Worm (Caenorhabditis elegans) whole organism, L4 larva: ENCODE data around the gene Y22D7AL.4.
A peak's percentile ranks its signal among the peaks of the same experiment; 100 is the strongest.

ENCODE experiments used
- D1046.2 ChIP-seq: fragments of 200-800 bp; sonication (Bioruptor generic); IDR thresholded peaks from 2 replicates; pipeline ENCODE4 v1.3.6; 2022; ENCODE audit warnings: missing genetic modification characterization, missing compliant biosample characterization
- F10B5.3 ChIP-seq: sonication (generic microtip); optimal IDR thresholded peaks from 2 replicates; lab custom pipeline; 2016; ENCODE audit warnings: mild to moderate bottlenecking, missing genetic modification characterization, missing compliant biosample characterization
- F49E8.2 ChIP-seq: sonication (generic microtip); optimal IDR thresholded peaks from 2 replicates; lab custom pipeline; 2016; ENCODE audit warnings: missing compliant biosample characterization, mild to moderate bottlenecking, missing genetic modification characterization, borderline replicate concordance
- T20F7.1 ChIP-seq: fragments of 200-800 bp; sonication (Bioruptor generic); optimal IDR thresholded peaks from 2 replicates; lab custom pipeline; 2018; ENCODE audit warnings: mild to moderate bottlenecking, missing genetic modification characterization, missing compliant biosample characterization
- T26A8.4 ChIP-seq: fragments of 200-800 bp; sonication (Bioruptor generic); IDR thresholded peaks from 2 replicates; pipeline ENCODE4 v1.3.6; 2022; ENCODE audit warnings: missing genetic modification characterization, missing compliant biosample characterization
- Y75B8A.6 ChIP-seq: fragments of 200-800 bp; sonication (Bioruptor generic); IDR thresholded peaks from 2 replicates; pipeline ENCODE4 v1.3.6; 2022; ENCODE audit warnings: missing genetic modification reagents, missing genetic modification characterization, missing compliant biosample characterization
- ZK337.2 ChIP-seq: fragments of 200-800 bp; sonication (Bioruptor generic); IDR thresholded peaks from 2 replicates; pipeline ENCODE4 v1.3.6; 2022; ENCODE audit warnings: missing genetic modification reagents, missing genetic modification characterization, missing compliant biosample characterization
- aha-1 ChIP-seq: fragments of 150-350 bp; peaks from one replicate; lab custom pipeline; 2014; ENCODE audit warnings: missing biosample characterization, missing genetic modification characterization
- ama-1 ChIP-seq: fragments of 150-350 bp; optimal IDR thresholded peaks from 2 replicates; lab custom pipeline; 2014; ENCODE audit warnings: inconsistent platforms, mixed read lengths
- attf-4 ChIP-seq: sonication (generic microtip); optimal IDR thresholded peaks from 3 replicates; lab custom pipeline; 2017; ENCODE audit warnings: missing biosample characterization, missing genetic modification characterization
- ceh-20 ChIP-seq: fragments of 200-800 bp; sonication (Bioruptor generic); IDR thresholded peaks from 2 replicates; pipeline ENCODE4 v1.3.6; 2022; ENCODE audit warnings: missing genetic modification reagents, missing genetic modification characterization, missing compliant biosample characterization
- ceh-28 ChIP-seq: fragments of 150-350 bp; optimal IDR thresholded peaks from 2 replicates; lab custom pipeline; 2014; ENCODE audit warnings: missing biosample characterization, missing genetic modification reagents, missing genetic modification characterization
- ceh-62 ChIP-seq: sonication (generic microtip); optimal IDR thresholded peaks from 2 replicates; lab custom pipeline; 2017; ENCODE audit warnings: missing biosample characterization, missing genetic modification characterization
- cey-2 ChIP-seq: sonication (generic microtip); optimal IDR thresholded peaks from 3 replicates; lab custom pipeline; 2017; ENCODE audit warnings: missing genetic modification characterization, mild to moderate bottlenecking, missing compliant biosample characterization, antibody characterized with exemption, borderline replicate concordance; ENCODE audit not compliant: insufficient read depth
- dmd-6 ChIP-seq: fragments of 200-800 bp; sonication (Bioruptor generic); IDR thresholded peaks from 2 replicates; pipeline ENCODE4 v1.3.6; 2022; ENCODE audit warnings: missing genetic modification reagents, missing genetic modification characterization, missing compliant biosample characterization
- dmd-9 ChIP-seq: fragments of 200-800 bp; sonication (Bioruptor generic); IDR thresholded peaks from 2 replicates; pipeline ENCODE4 v1.3.6; 2022; ENCODE audit warnings: missing genetic modification reagents, missing genetic modification characterization, missing compliant biosample characterization
- dpl-1 ChIP-seq: fragments of 150-350 bp; optimal IDR thresholded peaks from 2 replicates; lab custom pipeline; 2014; ENCODE audit warnings: missing biosample characterization, missing genetic modification reagents, missing genetic modification characterization
- duxl-1 ChIP-seq: sonication (generic microtip); optimal IDR thresholded peaks from 2 replicates; lab custom pipeline; 2016; ENCODE audit warnings: mild to moderate bottlenecking, missing genetic modification characterization, moderate library complexity, missing compliant biosample characterization; ENCODE audit not compliant: poor library complexity
- egl-43 ChIP-seq: fragments of 200-800 bp; sonication (Bioruptor generic); IDR thresholded peaks from 2 replicates; pipeline ENCODE4 v1.3.6; 2022; ENCODE audit warnings: missing genetic modification reagents, missing genetic modification characterization, missing compliant biosample characterization
- hif-1 ChIP-seq, 2 experiments: sonication (generic microtip); optimal IDR thresholded peaks; 2 replicates each; lab custom pipeline; 2016 to 2017; ENCODE audit warnings: missing compliant biosample characterization in 2 of 2, missing genetic modification characterization in 2 of 2, missing genetic modification reagents in 2 of 2, missing genotype in 2 of 2, mild to moderate bottlenecking in 1 of 2
- hlh-11 ChIP-seq: fragments of 200-800 bp; sonication (Bioruptor generic); optimal IDR thresholded peaks from 2 replicates; lab custom pipeline; 2018; ENCODE audit warnings: mild to moderate bottlenecking, missing genetic modification characterization, missing compliant biosample characterization
- hlh-30 ChIP-seq: sonication (generic microtip); optimal IDR thresholded peaks from 2 replicates; lab custom pipeline; 2017; ENCODE audit warnings: antibody characterized with exemption, mild to moderate bottlenecking, missing genetic modification characterization, missing compliant biosample characterization; ENCODE audit not compliant: insufficient read depth
- lim-7 ChIP-seq: fragments of 200-800 bp; sonication (Bioruptor generic); IDR thresholded peaks from 2 replicates; pipeline ENCODE4 v1.3.6; 2022; ENCODE audit warnings: missing genetic modification characterization, missing compliant biosample characterization
- lin-1 ChIP-seq: fragments of 200-800 bp; sonication (Bioruptor generic); IDR thresholded peaks from 2 replicates; pipeline ENCODE4 v1.3.6; 2022; ENCODE audit warnings: missing genetic modification reagents, missing genetic modification characterization, missing compliant biosample characterization
- lin-15B ChIP-seq: fragments of 150-350 bp; sonication (generic microtip); optimal IDR thresholded peaks from 3 replicates; lab custom pipeline; 2014; ENCODE audit warnings: missing biosample characterization, missing genetic modification characterization
- lin-38 ChIP-seq: fragments of 200-800 bp; sonication (Bioruptor generic); IDR thresholded peaks from 2 replicates; pipeline ENCODE4 v1.3.6; 2022; ENCODE audit warnings: missing genetic modification reagents, missing genetic modification characterization, missing compliant biosample characterization
- lsy-2 ChIP-seq, 2 experiments: fragments of 150-350 bp in 1 of 2; sonication (generic microtip) in 1 of 2; optimal IDR thresholded peaks; 2 replicates each; lab custom pipeline; 2014 to 2017; ENCODE audit warnings: missing biosample characterization in 2 of 2, missing genetic modification characterization in 2 of 2
- madf-5 ChIP-seq, 2 experiments: fragments of 200-800 bp; sonication (Bioruptor generic); IDR thresholded peaks; 2 replicates each; pipeline ENCODE4 v1.3.6; 2022; ENCODE audit warnings: missing compliant biosample characterization in 2 of 2, missing genetic modification characterization in 2 of 2
- mdl-1 ChIP-seq, 2 experiments: fragments of 150-350 bp in 1 of 2; sonication (generic microtip) in 1 of 2; optimal IDR thresholded peaks; 2 replicates each; lab custom pipeline; 2014 to 2017; ENCODE audit warnings: missing biosample characterization in 2 of 2, missing genetic modification characterization in 2 of 2
- nhr-102 ChIP-seq: sonication (generic microtip); optimal IDR thresholded peaks from 2 replicates; lab custom pipeline; 2016; ENCODE audit warnings: mild to moderate bottlenecking, missing genetic modification characterization, moderate library complexity, missing compliant biosample characterization
- nhr-25 ChIP-seq: sonication (generic microtip); optimal IDR thresholded peaks from 2 replicates; lab custom pipeline; 2017; ENCODE audit warnings: missing genetic modification characterization, mild to moderate bottlenecking, missing compliant biosample characterization, antibody characterized with exemption, moderate library complexity, borderline replicate concordance; ENCODE audit not compliant: insufficient read depth
- nhr-41 ChIP-seq: fragments of 200-800 bp; sonication (Bioruptor generic); IDR thresholded peaks from 2 replicates; pipeline ENCODE4 v1.3.6; 2022; ENCODE audit warnings: missing genetic modification reagents, missing genetic modification characterization, missing compliant biosample characterization
- nhr-42 ChIP-seq: fragments of 200-800 bp; sonication (Bioruptor generic); IDR thresholded peaks from 2 replicates; pipeline ENCODE4 v1.3.6; 2022; ENCODE audit warnings: missing genetic modification characterization, missing compliant biosample characterization
- pha-4 ChIP-seq, 2 experiments: fragments of 150-350 bp in 1 of 2; fragments of 200-800 bp in 1 of 2; sonication (Bioruptor generic) in 1 of 2; IDR thresholded peaks in 1 of 2; optimal IDR thresholded peaks in 1 of 2; 2 replicates each; pipeline versions ENCODE4 v1.3.6 to Lab custom; 2014 to 2022; ENCODE audit warnings: missing genetic modification characterization in 2 of 2, missing genetic modification reagents in 2 of 2, missing biosample characterization in 1 of 2, missing compliant biosample characterization in 1 of 2
- sdz-12 ChIP-seq: fragments of 200-800 bp; sonication (Bioruptor generic); optimal IDR thresholded peaks from 2 replicates; lab custom pipeline; 2018; ENCODE audit warnings: mild to moderate bottlenecking, missing genetic modification characterization, missing compliant biosample characterization
- skn-1 ChIP-seq: fragments of 150-350 bp; optimal IDR thresholded peaks from 2 replicates; lab custom pipeline; 2014; ENCODE audit warnings: missing biosample characterization, missing genetic modification characterization
- tag-97 ChIP-seq: fragments of 200-800 bp; sonication (Bioruptor generic); IDR thresholded peaks from 2 replicates; pipeline ENCODE4 v1.3.6; 2022; ENCODE audit warnings: missing genetic modification characterization, missing compliant biosample characterization
- unc-39 ChIP-seq: sonication (generic microtip); optimal IDR thresholded peaks from 2 replicates; lab custom pipeline; 2017; ENCODE audit warnings: missing biosample characterization, missing genetic modification characterization
- vab-7 ChIP-seq: fragments of 200-800 bp; sonication (Bioruptor generic); IDR thresholded peaks from 2 replicates; pipeline ENCODE4 v1.3.6; 2022; ENCODE audit warnings: missing genetic modification reagents, missing genetic modification characterization, missing compliant biosample characterization
- zfp-2 ChIP-seq: sonication (generic microtip); optimal IDR thresholded peaks from 2 replicates; lab custom pipeline; 2016; ENCODE audit warnings: mild to moderate bottlenecking, missing genetic modification characterization, missing compliant biosample characterization
- ztf-11 ChIP-seq: fragments of 150-350 bp; optimal IDR thresholded peaks from 2 replicates; lab custom pipeline; 2014; ENCODE audit warnings: missing biosample characterization, missing genetic modification characterization

Y22D7AL.4 gene

ce11 chrIII:1616245-1617026 is 10.0 kb upstream of the Y22D7AL.4 start (continued):
- TF ChIP-seq skn-1 (tag; lab: Kevin White, UChicago) (no peak), T20F7.1 (no peak), hlh-11 (tag; lab: Kevin White, UChicago) (peak; percentile 38), pha-4 (GFP tag; IDR thresholded peaks at IDR 0.05; lab: Robert Waterston, UW) (peak; percentile 82), pha-4 (tag; optimal IDR thresholded peaks at IDR 0.05; lab: Kevin White, UChicago) (no peak), zfp-2 (tag; lab: Kevin White, UChicago) (no peak), lin-15B (tag; lab: Kevin White, UChicago) (peak; percentile 29), lsy-2 (tag; optimal IDR thresholded peaks at IDR 0.05; lab: Kevin White, UChicago) (peak in 1 of 2 experiments; percentile 77), dmd-9 (no peak), D1046.2 (GFP tag; lab: Robert Waterston, UW) (no peak), nhr-42 (GFP tag; lab: Robert Waterston, UW) (peak; percentile 65; the same call in 1 of the 2 replicates), ztf-11 (tag; lab: Kevin White, UChicago) (no peak), hif-1 (tag; optimal IDR thresholded peaks at IDR 0.05; lab: Kevin White, UChicago) (peak in 1 of 2 experiments; percentile 49), lim-7 (GFP tag; lab: Robert Waterston, UW) (peak; percentile 65), aha-1 (tag; lab: Kevin White, UChicago) (peak; percentile 97), vab-7 (GFP tag; lab: Robert Waterston, UW) (peak; percentile 52; the same call in 1 of the 2 replicates), dmd-6 (GFP tag; lab: Robert Waterston, UW) (peak; percentile 21; the same call in 1 of the 2 replicates), F10B5.3 (tag; lab: Kevin White, UChicago) (peak; percentile 24), Y75B8A.6 (GFP tag; lab: Robert Waterston, UW) (peak; percentile 51; the same call in 1 of the 2 replicates), hlh-30 (peak; percentile 28), tag-97 (GFP tag; lab: Robert Waterston, UW) (no peak), dpl-1 (GFP tag; lab: Kevin White, UChicago) (peak; percentile 51), T26A8.4 (peak; percentile 52), cey-2 (no peak), nhr-102 (tag; lab: Kevin White, UChicago) (peak; percentile 74), F49E8.2 (tag; lab: Kevin White, UChicago) (peak; percentile 88), ceh-20 (GFP tag; lab: Robert Waterston, UW) (peak; percentile 13; the same call in 1 of the 2 replicates), nhr-25 (tag; lab: Kevin White, UChicago) (no peak), unc-39 (tag; lab: Kevin White, UChicago) (no peak), ceh-28 (no peak), ceh-62 (tag; lab: Kevin White, UChicago) (no peak), sdz-12 (GFP tag; lab: Kevin White, UChicago) (peak; percentile 59), nhr-41 (GFP tag; lab: Robert Waterston, UW) (0 out of 2 replicates have a peak, but pooled peaks have one; percentile 35), duxl-1 (tag; lab: Kevin White, UChicago) (peak; percentile 76), lin-1 (no peak), lin-38 (GFP tag; lab: Robert Waterston, UW) (peak; percentile 93), madf-5 (GFP tag; IDR thresholded peaks at IDR 0.05; lab: Robert Waterston, UW) (no peak), egl-43 (GFP tag; lab: Robert Waterston, UW) (peak; percentile 78), mdl-1 (tag; optimal IDR thresholded peaks at IDR 0.05; lab: Kevin White, UChicago) (no peak), attf-4 (tag; lab: Kevin White, UChicago) (no peak), ZK337.2 (GFP tag; lab: Robert Waterston, UW) (no peak), ama-1 (peak; percentile 91)
- TF ChIP-seq, all 104 proteins: peak for 40
